Fruit fly (Drosophila melanogaster): ENCODE results near the gene Ranbp21.

The Ranbp21 gene

dm6 chrX:19651757-19652419 is at the start of gene Ranbp21, which contains the start of gene Elys:
Gene Ranbp21 (minus strand): TSS chrX:19652269.
Gene Elys (plus strand): TSS chrX:19652305.
- peak; percentile 71 for TF ChIP-seq cyc (GFP tag; optimal IDR thresholded peaks at IDR 0.05)
- TF ChIP-seq CG8632 (GFP tag; optimal IDR thresholded peaks at IDR 0.05) = no peak
- TF ChIP-seq Sox15 (GFP tag; optimal IDR thresholded peaks at IDR 0.05) = peak; percentile 55
- no peak for TF ChIP-seq fd59A (GFP tag; optimal IDR thresholded peaks at IDR 0.05)
- TF ChIP-seq net (GFP tag; optimal IDR thresholded peaks at IDR 0.05) = no peak
- TF ChIP-seq dac (GFP tag; optimal IDR thresholded peaks at IDR 0.05) = no peak
- peak; percentile 74 for TF ChIP-seq CG31627 (GFP tag; optimal IDR thresholded peaks at IDR 0.05)
- peak; percentile 33; the same call in 1 of the 3 replicates for TF ChIP-seq eg (GFP tag; IDR thresholded peaks at IDR 0.05)
- no peak for TF ChIP-seq Hr4 (GFP tag; optimal IDR thresholded peaks at IDR 0.05)
- TF ChIP-seq esn (GFP tag; optimal IDR thresholded peaks at IDR 0.05) = peak; percentile 58
- peak; percentile 13 for TF ChIP-seq Lpt (GFP tag; optimal IDR thresholded peaks at IDR 0.05)
- peak; percentile 56 for TF ChIP-seq Ets21C (GFP tag; optimal IDR thresholded peaks at IDR 0.05)
- TF ChIP-seq Sox14 (GFP tag; optimal IDR thresholded peaks at IDR 0.05) = peak; percentile 74
- peak; percentile 5 for TF ChIP-seq CG1621 (tag; optimal IDR thresholded peaks at IDR 0.05)
- TF ChIP-seq Met (GFP tag; optimal IDR thresholded peaks at IDR 0.05) = no peak
- TF ChIP-seq svp (GFP tag) = no peak
- no peak for TF ChIP-seq Smox (GFP tag; optimal IDR thresholded peaks at IDR 0.05)
- no peak for TF ChIP-seq OdsH (GFP tag; optimal IDR thresholded peaks at IDR 0.05)
- TF ChIP-seq Ets96B (tag; optimal IDR thresholded peaks at IDR 0.05) = no peak
- TF ChIP-seq CG11902 (GFP tag; optimal IDR thresholded peaks at IDR 0.05) = no peak
- TF ChIP-seq Gug (GFP tag; IDR thresholded peaks at IDR 0.05) = 0 out of 2 replicates have a peak, but pooled peaks have one; percentile 32
- no peak for TF ChIP-seq ss (GFP tag; optimal IDR thresholded peaks at IDR 0.05)
- peak; percentile 76 for TF ChIP-seq Hr39 (GFP tag; optimal IDR thresholded peaks at IDR 0.05)
- TF ChIP-seq Hr38 (GFP tag; optimal IDR thresholded peaks at IDR 0.05) = no peak
- peak; percentile 3 for TF ChIP-seq CG34406 (GFP tag; optimal IDR thresholded peaks at IDR 0.05)
- no peak for TF ChIP-seq dsx (GFP tag; optimal IDR thresholded peaks at IDR 0.05; ENCODE audit: poor library complexity, severe bottlenecking)
- no peak for TF ChIP-seq CG9139 (GFP tag; optimal IDR thresholded peaks at IDR 0.05)
- peak; percentile 43 for TF ChIP-seq CG3032 (tag; optimal IDR thresholded peaks at IDR 0.05)
- TF ChIP-seq Eip75B (GFP tag; optimal IDR thresholded peaks at IDR 0.05) = no peak
- no peak for TF ChIP-seq Eip93F (GFP tag; optimal IDR thresholded peaks at IDR 0.05)
- TF ChIP-seq vri (GFP tag; optimal IDR thresholded peaks at IDR 0.05) = no peak
- TF ChIP-seq lz (GFP tag; optimal IDR thresholded peaks at IDR 0.05) = peak; percentile 68
- peak; percentile 77 for TF ChIP-seq Eip78C (GFP tag)
- no peak for TF ChIP-seq CG11762 (GFP tag; optimal IDR thresholded peaks at IDR 0.05; ENCODE audit: insufficient read depth)
- TF ChIP-seq CG6854 (GFP tag; optimal IDR thresholded peaks at IDR 0.05) = no peak
- peak; percentile 66; the same call in 2 of the 3 replicates for TF ChIP-seq CG6163 (GFP tag; IDR thresholded peaks at IDR 0.05)

- no peak for TF ChIP-seq CG6792 (GFP tag; optimal IDR thresholded peaks at IDR 0.05)
- TF ChIP-seq CG6163 (GFP tag; IDR thresholded peaks at IDR 0.05) = peak; percentile 43; the same call in 1 of the 3 replicates
- TF ChIP-seq achi (GFP tag; optimal IDR thresholded peaks at IDR 0.05) = peak; percentile 21
- TF ChIP-seq Eip78C (GFP tag) = peak; percentile 67
- TF ChIP-seq esn (GFP tag; optimal IDR thresholded peaks at IDR 0.05) = peak; percentile 32
- TF ChIP-seq Blimp-1 (GFP tag; optimal IDR thresholded peaks at IDR 0.05) = no peak
- peak; percentile 20 for TF ChIP-seq CG3032 (tag; optimal IDR thresholded peaks at IDR 0.05)
Measured at dm6 chrX:19701611-19702010, 49.5 kb upstream of the Ranbp21 start, which contains the start of gene Tcs4. Gene Tcs4 (minus strand): TSS chrX:19701755.

All from whole organism, prepupa.